Fruit fly (Drosophila melanogaster) whole organism, embryonic: Measurements from ENCODE around the gene Bili.

Experiments
- ATbp ChIP-seq: fragments of 200-800 bp; sonication (Bioruptor generic); optimal IDR thresholded peaks from 2 replicates; lab custom pipeline; 2017; ENCODE audit warnings: missing biosample characterization, mild to moderate bottlenecking, missing genetic modification characterization, missing genetic modification reagents
- Aef1 ChIP-seq: fragments of 200-800 bp; sonication (Bioruptor generic); IDR thresholded peaks from 3 replicates; pipeline ENCODE4 v1.3.6; 2022; ENCODE audit warnings: missing biosample characterization, missing genetic modification characterization
- Bdp1 ChIP-seq: fragments of 200-800 bp; sonication (Bioruptor generic); optimal IDR thresholded peaks from 3 replicates; lab custom pipeline; 2016; ENCODE audit warnings: missing biosample characterization, missing genetic modification characterization
- Bteb2 ChIP-seq: fragments of 200-800 bp; sonication (Bioruptor generic); optimal IDR thresholded peaks from 2 replicates; lab custom pipeline; 2016; ENCODE audit warnings: missing biosample characterization, missing genetic modification characterization
- CG12236 ChIP-seq: fragments of 200-800 bp; sonication (Bioruptor generic); optimal IDR thresholded peaks from 2 replicates; lab custom pipeline; 2016; ENCODE audit warnings: missing biosample characterization, missing genetic modification characterization
- CG13424 ChIP-seq: fragments of 200-800 bp; sonication (Bioruptor generic); optimal IDR thresholded peaks from 2 replicates; lab custom pipeline; 2019; ENCODE audit warnings: missing biosample characterization, mild to moderate bottlenecking, missing genetic modification characterization, moderate library complexity
- CG15011 ChIP-seq: fragments of 200-800 bp; sonication (Bioruptor generic); optimal IDR thresholded peaks from 3 replicates; lab custom pipeline; 2018; ENCODE audit warnings: missing biosample characterization, mild to moderate bottlenecking, missing genetic modification characterization
- CG16779 ChIP-seq: fragments of 200-800 bp; sonication (Bioruptor generic); IDR thresholded peaks from 2 replicates; pipeline ENCODE4 v1.3.6; 2022; ENCODE audit warnings: missing biosample characterization, missing genetic modification characterization
- CG17385 ChIP-seq: fragments of 200-800 bp; sonication (Bioruptor generic); optimal IDR thresholded peaks from 3 replicates; lab custom pipeline; 2018; ENCODE audit warnings: missing biosample characterization, mild to moderate bottlenecking, missing genetic modification characterization
- CG17568 ChIP-seq: fragments of 200-800 bp; sonication (Bioruptor generic); optimal IDR thresholded peaks from 2 replicates; lab custom pipeline; 2018; ENCODE audit warnings: missing biosample characterization, mild to moderate bottlenecking, missing genetic modification characterization, moderate library complexity
- CG17802 ChIP-seq: fragments of 200-800 bp; sonication (Bioruptor generic); optimal IDR thresholded peaks from 2 replicates; lab custom pipeline; 2018; ENCODE audit warnings: missing biosample characterization, mild to moderate bottlenecking, missing genetic modification characterization, moderate library complexity
- CG2116 ChIP-seq: fragments of 200-800 bp; sonication (Bioruptor generic); optimal IDR thresholded peaks from 3 replicates; lab custom pipeline; 2018; ENCODE audit warnings: missing biosample characterization, mild to moderate bottlenecking, missing genetic modification characterization
- CG4820 ChIP-seq: fragments of 200-800 bp; sonication (Bioruptor generic); optimal IDR thresholded peaks from 3 replicates; lab custom pipeline; 2016; ENCODE audit warnings: missing biosample characterization, missing genetic modification characterization
- CG6175 ChIP-seq: fragments of 200-800 bp; sonication (Bioruptor generic); IDR thresholded peaks from 3 replicates; pipeline ENCODE4 v1.3.6; 2022; ENCODE audit warnings: missing biosample characterization, missing genetic modification characterization
- CG6683 ChIP-seq: fragments of 200-800 bp; sonication (Bioruptor generic); optimal IDR thresholded peaks from 2 replicates; lab custom pipeline; 2017; ENCODE audit warnings: missing biosample characterization, mild to moderate bottlenecking, missing genetic modification characterization, missing genetic modification reagents
- CG7786 ChIP-seq: fragments of 200-800 bp; sonication (Bioruptor generic); optimal IDR thresholded peaks from 2 replicates; lab custom pipeline; 2016; ENCODE audit warnings: missing biosample characterization, missing genetic modification characterization
- CG8290 ChIP-seq, 3 experiments: fragments of 200-800 bp; sonication (Bioruptor generic); optimal IDR thresholded peaks; 2 replicates each; lab custom pipeline; 2016 to 2019; ENCODE audit warnings: missing biosample characterization in 3 of 3, missing genetic modification characterization in 3 of 3, mild to moderate bottlenecking in 2 of 3, moderate library complexity in 1 of 3
- CG8478 ChIP-seq: fragments of >200 bp; optimal IDR thresholded peaks from 2 replicates; lab custom pipeline; 2018
- CG9215 ChIP-seq: fragments of 200-800 bp; sonication (Bioruptor generic); IDR thresholded peaks from 2 replicates; pipeline ENCODE4 v1.3.6; 2022; ENCODE audit warnings: missing biosample characterization, missing genetic modification characterization
- CG9437 ChIP-seq: fragments of 200-800 bp; sonication (Bioruptor generic); optimal IDR thresholded peaks from 2 replicates; lab custom pipeline; 2018; ENCODE audit warnings: missing biosample characterization, mild to moderate bottlenecking, missing genetic modification characterization
- Dek ChIP-seq: fragments of 200-800 bp; sonication (Bioruptor generic); optimal IDR thresholded peaks from 3 replicates; lab custom pipeline; 2019; ENCODE audit warnings: missing biosample characterization, mild to moderate bottlenecking, missing genetic modification characterization, moderate library complexity
- ERR ChIP-seq: fragments of 200-800 bp; sonication (Bioruptor generic); optimal IDR thresholded peaks from 2 replicates; lab custom pipeline; 2016; ENCODE audit warnings: missing biosample characterization, missing genetic modification characterization
- Ets97D ChIP-seq: fragments of 200-800 bp; sonication (Bioruptor generic); optimal IDR thresholded peaks from 3 replicates; lab custom pipeline; 2016; ENCODE audit warnings: missing biosample characterization, missing genetic modification characterization
- Gug ChIP-seq: fragments of 200-800 bp; sonication (Bioruptor generic); IDR thresholded peaks from 4 replicates; pipeline ENCODE4 v1.3.6; 2022; ENCODE audit warnings: missing biosample characterization, missing genetic modification characterization
- MESR4 ChIP-seq: fragments of 200-800 bp; sonication (Bioruptor generic); optimal IDR thresholded peaks from 2 replicates; lab custom pipeline; 2018; ENCODE audit warnings: missing biosample characterization, mild to moderate bottlenecking, missing genetic modification characterization, moderate library complexity
- NC2α ChIP-seq: fragments of 200-800 bp; sonication (Bioruptor generic); optimal IDR thresholded peaks from 2 replicates; lab custom pipeline; 2016; ENCODE audit warnings: missing biosample characterization, missing genetic modification characterization
- NK7.1 ChIP-seq: fragments of 200-800 bp; sonication (Bioruptor generic); optimal IDR thresholded peaks from 3 replicates; lab custom pipeline; 2016; ENCODE audit warnings: missing biosample characterization, missing genetic modification characterization
- Rfx ChIP-seq: fragments of 200-800 bp; sonication (Bioruptor generic); IDR thresholded peaks from 2 replicates; pipeline ENCODE4 v1.3.6; 2022; ENCODE audit warnings: missing biosample characterization, missing genetic modification characterization
- Xbp1 ChIP-seq: fragments of 200-800 bp; sonication (Bioruptor generic); optimal IDR thresholded peaks from 3 replicates; lab custom pipeline; 2016; ENCODE audit warnings: missing biosample characterization, mild to moderate bottlenecking, missing genetic modification characterization
- ash1 ChIP-seq: fragments of 200-800 bp; sonication (Bioruptor generic); optimal IDR thresholded peaks from 2 replicates; lab custom pipeline; 2018; ENCODE audit warnings: missing biosample characterization, mild to moderate bottlenecking, missing genetic modification characterization
- ato ChIP-seq: fragments of 200-800 bp; sonication (Bioruptor generic); IDR thresholded peaks from 2 replicates; pipeline ENCODE4 v1.3.6; 2022; ENCODE audit warnings: missing biosample characterization, missing genetic modification characterization; ENCODE audit not compliant: partially characterized antibody
- bbx ChIP-seq: fragments of 200-800 bp; sonication (Bioruptor generic); IDR thresholded peaks from 2 replicates; pipeline ENCODE4 v1.3.6; 2022; ENCODE audit warnings: missing biosample characterization, missing genetic modification characterization; ENCODE audit not compliant: partially characterized antibody
- btn ChIP-seq: fragments of 200-800 bp; sonication (Bioruptor generic); optimal IDR thresholded peaks from 2 replicates; lab custom pipeline; 2016; ENCODE audit warnings: missing biosample characterization, missing genetic modification characterization
- crc ChIP-seq: fragments of 200-800 bp; sonication (Bioruptor generic); optimal IDR thresholded peaks from 2 replicates; lab custom pipeline; 2016; ENCODE audit warnings: missing biosample characterization, missing genetic modification characterization
- crol ChIP-seq: fragments of 200-800 bp; sonication (Bioruptor generic); IDR thresholded peaks from 2 replicates; pipeline ENCODE4 v1.3.6; 2022; ENCODE audit warnings: missing biosample characterization, missing genetic modification characterization
- dpn ChIP-seq, 2 experiments: fragments of 200-800 bp; sonication (Bioruptor generic); optimal IDR thresholded peaks; 3 replicates each; lab custom pipeline; 2016; ENCODE audit warnings: missing biosample characterization in 2 of 2, missing genetic modification characterization in 2 of 2
- esg ChIP-seq: fragments of 200-800 bp; sonication (Bioruptor generic); conservative IDR thresholded peaks from 2 replicates; pipeline ENCODE4 v1.3.6; 2022; ENCODE audit warnings: missing biosample characterization, missing genetic modification characterization
- fd3F ChIP-seq: fragments of 200-800 bp; sonication (Bioruptor generic); optimal IDR thresholded peaks from 2 replicates; lab custom pipeline; 2018; ENCODE audit warnings: missing biosample characterization, mild to moderate bottlenecking, missing genetic modification characterization, moderate library complexity
- gem ChIP-seq: fragments of 200-800 bp; sonication (Bioruptor generic); optimal IDR thresholded peaks from 2 replicates; lab custom pipeline; 2019; ENCODE audit warnings: missing biosample characterization, mild to moderate bottlenecking, missing genetic modification characterization, moderate library complexity
- her ChIP-seq: fragments of 200-800 bp; sonication (Bioruptor generic); optimal IDR thresholded peaks from 2 replicates; lab custom pipeline; 2016; ENCODE audit warnings: missing biosample characterization, missing genetic modification characterization
- knrl ChIP-seq: fragments of 200-800 bp; sonication (Bioruptor generic); IDR thresholded peaks from 3 replicates; pipeline ENCODE4 v1.3.6; 2022; ENCODE audit warnings: missing biosample characterization, missing genetic modification characterization; ENCODE audit not compliant: partially characterized antibody
- prd ChIP-seq, 3 experiments: fragments of >200 bp in 2 of 3; fragments of 200-800 bp in 1 of 3; sonication (Bioruptor generic) in 1 of 3; optimal IDR thresholded peaks in 2 of 3; IDR thresholded peaks in 1 of 3; 2 replicates in 2 of 3; 3 replicates in 1 of 3; pipeline versions ENCODE4 v1.3.6 to Lab custom; 2017 to 2022; ENCODE audit warnings: missing biosample characterization in 1 of 3, missing genetic modification characterization in 1 of 3
- sima ChIP-seq: fragments of 200-800 bp; sonication (Bioruptor generic); optimal IDR thresholded peaks from 2 replicates; lab custom pipeline; 2016; ENCODE audit warnings: missing biosample characterization, missing genetic modification characterization
- sisA ChIP-seq: fragments of 200-800 bp; sonication (Bioruptor generic); IDR thresholded peaks from 2 replicates; pipeline ENCODE4 v1.3.6; 2022; ENCODE audit warnings: missing biosample characterization, missing genetic modification characterization
- so ChIP-seq: fragments of 200-800 bp; sonication (Bioruptor generic); IDR thresholded peaks from 3 replicates; pipeline ENCODE4 v1.3.6; 2022; ENCODE audit warnings: missing biosample characterization, missing genetic modification characterization
- tin ChIP-seq: fragments of 200-800 bp; sonication (Bioruptor generic); optimal IDR thresholded peaks from 3 replicates; lab custom pipeline; 2016; ENCODE audit warnings: missing biosample characterization, missing genetic modification characterization
- tx ChIP-seq: fragments of 200-800 bp; sonication (Bioruptor generic); optimal IDR thresholded peaks from 2 replicates; lab custom pipeline; 2016; ENCODE audit warnings: missing biosample characterization, missing genetic modification characterization
- unpg ChIP-seq: fragments of 200-800 bp; sonication (Bioruptor generic); optimal IDR thresholded peaks from 3 replicates; lab custom pipeline; 2018; ENCODE audit warnings: missing biosample characterization, mild to moderate bottlenecking, missing genetic modification characterization, moderate library complexity
- usp ChIP-seq: fragments of >200 bp; optimal IDR thresholded peaks from 2 replicates; lab custom pipeline; 2017; ENCODE audit warnings: missing biosample characterization, missing genetic modification characterization
- wdn ChIP-seq: fragments of 200-800 bp; sonication (Bioruptor generic); IDR thresholded peaks from 2 replicates; pipeline ENCODE4 v1.3.6; 2022; ENCODE audit warnings: missing biosample characterization, missing genetic modification characterization
- wek ChIP-seq: fragments of 200-800 bp; sonication (Bioruptor generic); optimal IDR thresholded peaks from 3 replicates; lab custom pipeline; 2018; ENCODE audit warnings: missing biosample characterization, mild to moderate bottlenecking, missing genetic modification characterization, moderate library complexity
- zf30C ChIP-seq: fragments of 200-800 bp; sonication (Bioruptor generic); optimal IDR thresholded peaks from 3 replicates; lab custom pipeline; 2018; ENCODE audit warnings: missing biosample characterization, mild to moderate bottlenecking, missing genetic modification characterization

Gene Bili

dm6 chr3R:25152342-25152741, 21.2 kb downstream of the Bili start (continued):
- TF ChIP-seq CG15011 (GFP tag; lab: Kevin White, UChicago), result no peak
- TF ChIP-seq tin (GFP tag; lab: Kevin White, UChicago), result no peak
- TF ChIP-seq wek, result no peak
- TF ChIP-seq CG8290 (GFP tag; optimal IDR thresholded peaks at IDR 0.05; lab: Kevin White, UChicago), result no peak
- no peak for TF ChIP-seq CG8290 (tag; optimal IDR thresholded peaks at IDR 0.05; lab: Kevin White, UChicago)
- no peak for TF ChIP-seq Ets97D
- TF ChIP-seq CG8478 (lab: Kevin White, UChicago), result no peak
- TF ChIP-seq Dek (tag; lab: Kevin White, UChicago), result no peak
- no peak for TF ChIP-seq CG9437 (GFP tag; lab: Kevin White, UChicago)
- TF ChIP-seq Bdp1 (GFP tag; lab: Kevin White, UChicago), result no peak
- no peak for TF ChIP-seq ERR
- no peak for TF ChIP-seq NK7.1 (GFP tag; lab: Kevin White, UChicago)
- no peak for TF ChIP-seq unpg (GFP tag; lab: Kevin White, UChicago)
- TF ChIP-seq NC2α (GFP tag; lab: Kevin White, UChicago), result no peak
- no peak for TF ChIP-seq Rfx (GFP tag; lab: Robert Waterston, UW)
- no peak for TF ChIP-seq crc
- no peak for TF ChIP-seq zf30C
- TF ChIP-seq CG7786 (GFP tag; lab: Kevin White, UChicago), result no peak
- no peak for TF ChIP-seq fd3F (GFP tag; lab: Kevin White, UChicago)
- no peak for TF ChIP-seq sima
- no peak for TF ChIP-seq btn (GFP tag; lab: Kevin White, UChicago)
- no peak for TF ChIP-seq CG17802 (tag; lab: Kevin White, UChicago)
- peak; percentile 36 for TF ChIP-seq CG13424 (tag; lab: Kevin White, UChicago)
- TF ChIP-seq sisA (GFP tag; lab: Robert Waterston, UW), result no peak
- TF ChIP-seq so, result no peak
- TF ChIP-seq ato (GFP tag; lab: Robert Waterston, UW), result no peak
- TF ChIP-seq gem (tag; lab: Kevin White, UChicago), result peak; percentile 47
- TF ChIP-seq CG2116 (GFP tag; lab: Kevin White, UChicago), result no peak
- TF ChIP-seq tx (GFP tag; lab: Kevin White, UChicago), result no peak
- TF ChIP-seq usp (GFP tag; lab: Kevin White, UChicago), result no peak
- no peak for TF ChIP-seq Xbp1
- no peak for TF ChIP-seq CG9215 (GFP tag; lab: Robert Waterston, UW)
- no peak for TF ChIP-seq ATbp (GFP tag; lab: Kevin White, UChicago)
- TF ChIP-seq esg (GFP tag; lab: Robert Waterston, UW), result no peak
- TF ChIP-seq prd (optimal IDR thresholded peaks at IDR 0.05; lab: Kevin White, UChicago), result no peak
- TF ChIP-seq prd (GFP tag; IDR thresholded peaks at IDR 0.05; lab: Robert Waterston, UW), result no peak
- TF ChIP-seq ash1 (GFP tag; lab: Kevin White, UChicago), result no peak
- TF ChIP-seq CG17385 (GFP tag; lab: Kevin White, UChicago), result peak; percentile 1
- no peak for TF ChIP-seq dpn (GFP tag; optimal IDR thresholded peaks at IDR 0.05; lab: Kevin White, UChicago)
- no peak for TF ChIP-seq Aef1 (GFP tag; lab: Robert Waterston, UW)
- TF ChIP-seq knrl (GFP tag; lab: Robert Waterston, UW), result no peak
- no peak for TF ChIP-seq Bteb2 (GFP tag; lab: Kevin White, UChicago)
- TF ChIP-seq CG17568, result no peak
- no peak for TF ChIP-seq crol (GFP tag; lab: Robert Waterston, UW)
- no peak for TF ChIP-seq CG6175
- TF ChIP-seq MESR4 (GFP tag; lab: Kevin White, UChicago), result no peak
- no peak for TF ChIP-seq Gug
- no peak for TF ChIP-seq CG4820
- TF ChIP-seq CG12236, result no peak
- no peak for TF ChIP-seq bbx (GFP tag; lab: Robert Waterston, UW)
- no peak for TF ChIP-seq CG6683 (GFP tag; lab: Kevin White, UChicago)
- TF ChIP-seq CG16779, result no peak
- TF ChIP-seq her, result no peak
- no peak for TF ChIP-seq wdn (GFP tag; lab: Robert Waterston, UW)
